Worm (Caenorhabditis elegans): ENCODE results near the gene K10C2.7.

- TF ChIP-seq unc-62 (GFP tag; optimal IDR thresholded peaks at IDR 0.05) (no peak), lin-39 (tag; optimal IDR thresholded peaks at IDR 0.05) (no peak), nhr-90 (tag; optimal IDR thresholded peaks at IDR 0.05; ENCODE audit: poor library complexity) (peak; percentile 84), elt-3 (tag; optimal IDR thresholded peaks at IDR 0.05) (peak in 3 of 6 experiments; percentile 71 to 92 (median 82)), ztf-4 (tag; optimal IDR thresholded peaks at IDR 0.05) (no peak), zip-4 (GFP tag; optimal IDR thresholded peaks at IDR 0.05) (peak; percentile 38), ztf-11 (tag; optimal IDR thresholded peaks at IDR 0.05) (no peak), pqm-1 (tag; optimal IDR thresholded peaks at IDR 0.05) (no peak), tbx-2 (tag; optimal IDR thresholded peaks at IDR 0.05) (no peak), fkh-10 (GFP tag; optimal IDR thresholded peaks at IDR 0.05) (no peak), unc-98 (GFP tag; IDR thresholded peaks at IDR 0.05) (no peak), nhr-28 (tag; optimal IDR thresholded peaks at IDR 0.05) (no peak), elt-2 (tag; optimal IDR thresholded peaks at IDR 0.05) (peak; percentile 43)
These were observed 5.7 kb upstream of the K10C2.7 start, which contains the start of gene fah-1 for ce11 chrX:6448866-6449400.

Measured in whole organism, L1 larva.